Fruit fly (Drosophila melanogaster) Kc167 (cell line): ENCODE measurements around the gene nebu.

Source experiments
- Myc ChIP-seq: fragments of >200 bp; optimal IDR thresholded peaks from 2 replicates; lab custom pipeline; 2017; ENCODE audit warnings: missing external identifiers
- h ChIP-seq: fragments of >200 bp; optimal IDR thresholded peaks from 3 replicates; lab custom pipeline; 2018; ENCODE audit warnings: missing external identifiers
- insv ChIP-seq: fragments of >200 bp; optimal IDR thresholded peaks from 3 replicates; lab custom pipeline; 2018; ENCODE audit warnings: missing external identifiers

- TF ChIP-seq h (lab: Kevin White, UChicago) (no peak), Myc (lab: Kevin White, UChicago) (no peak), insv (lab: Kevin White, UChicago) (no peak)
Measured at dm6 chr3L:12828532-12828931, 14.4 kb downstream of the nebu start.
